Fruit fly (Drosophila melanogaster): ENCODE measurements around the gene cas.

The cas gene

DNA sequence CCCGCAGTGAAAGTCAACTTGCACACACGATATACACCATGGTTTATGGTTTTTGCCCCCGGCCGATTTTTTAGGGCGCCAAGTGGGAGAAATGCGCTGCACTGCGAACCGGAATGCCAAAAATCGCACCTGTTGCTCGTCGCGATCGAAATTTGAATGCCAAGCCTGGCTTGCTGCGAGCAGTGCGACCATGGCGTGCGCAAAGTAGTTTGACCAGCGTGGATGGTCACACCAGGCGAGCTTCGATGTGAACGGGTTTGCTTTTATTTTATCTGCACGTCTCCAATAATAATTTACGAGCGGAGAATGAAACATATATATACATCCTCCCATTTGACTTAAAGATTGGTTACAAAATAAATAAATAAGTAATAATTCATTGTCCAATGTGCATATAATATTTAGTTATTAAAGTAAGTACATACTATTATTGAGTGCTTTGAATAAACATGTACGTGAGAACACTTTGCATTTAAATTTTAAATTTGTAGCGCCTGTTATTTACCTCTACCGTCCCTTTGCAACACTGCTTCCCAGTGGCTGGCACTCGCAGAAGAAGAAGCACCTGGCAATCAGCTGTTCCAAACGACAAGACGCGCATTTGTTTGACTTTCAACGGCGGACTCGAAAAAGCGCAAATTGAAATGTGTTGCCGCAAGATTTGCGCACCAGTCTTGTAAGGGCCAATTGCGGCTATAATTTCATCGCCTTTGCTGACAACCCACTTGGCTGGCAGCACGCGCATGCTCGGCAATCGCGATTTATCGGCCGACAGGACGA lies 31.1 kb downstream of the cas start, which contains the start of the genes Rab23 and plx (continued):
- TF ChIP-seq Pdp1 (GFP tag; optimal IDR thresholded peaks at IDR 0.05) (peak in 1 of 2 experiments; percentile 23), nerfin-2 (GFP tag; IDR thresholded peaks at IDR 0.05; ENCODE audit: partially characterized antibody) (no peak; the same call in 1 of the 2 replicates), CG10959 (GFP tag; IDR thresholded peaks at IDR 0.05) (no peak), vvl (GFP tag; IDR thresholded peaks at IDR 0.05) (peak; percentile 11; the same call in 1 of the 2 replicates), CG12769 (tag; optimal IDR thresholded peaks at IDR 0.05) (peak; percentile 2), exex (tag; optimal IDR thresholded peaks at IDR 0.05) (no peak), hb (GFP tag; IDR thresholded peaks at IDR 0.05; ENCODE audit: partially characterized antibody) (0 out of 3 replicates have a peak, but pooled peaks have one; percentile 16), bsh (GFP tag; optimal IDR thresholded peaks at IDR 0.05) (no peak), Xbp1 (GFP tag; optimal IDR thresholded peaks at IDR 0.05) (peak; percentile 36), CG15011 (GFP tag; optimal IDR thresholded peaks at IDR 0.05) (no peak), Ravus (GFP tag; IDR thresholded peaks at IDR 0.05) (no peak), Blimp-1 (GFP tag; optimal IDR thresholded peaks at IDR 0.05) (no peak), D (optimal IDR thresholded peaks at IDR 0.05) (no peak), D (GFP tag; optimal IDR thresholded peaks at IDR 0.05) (no peak), CG10462 (GFP tag; optimal IDR thresholded peaks at IDR 0.05) (no peak), Lhr (GFP tag; optimal IDR thresholded peaks at IDR 0.05) (peak; percentile 50), CrebB (tag; optimal IDR thresholded peaks at IDR 0.05) (no peak), CG12942 (GFP tag; optimal IDR thresholded peaks at IDR 0.05) (no peak), CG2875 (GFP tag; optimal IDR thresholded peaks at IDR 0.05) (no peak), CG7786 (GFP tag; optimal IDR thresholded peaks at IDR 0.05) (peak; percentile 1), CG15269 (tag; optimal IDR thresholded peaks at IDR 0.05) (no peak), E2f2 (GFP tag; IDR thresholded peaks at IDR 0.05) (peak; percentile 99), Nf-YA (GFP tag; IDR thresholded peaks at IDR 0.05) (no peak), CG13894 (tag; optimal IDR thresholded peaks at IDR 0.05) (no peak), CG8290 (GFP tag; optimal IDR thresholded peaks at IDR 0.05) (no peak), CG8290 (tag; optimal IDR thresholded peaks at IDR 0.05) (peak in 1 of 2 experiments; percentile 56), Med (GFP tag) (peak; percentile 59), CG11560 (tag; IDR thresholded peaks at IDR 0.05) (no peak), Myb (GFP tag; optimal IDR thresholded peaks at IDR 0.05) (peak; percentile 93), sna (GFP tag; IDR thresholded peaks at IDR 0.05; ENCODE audit: partially characterized antibody) (no peak), B-H1 (GFP tag; IDR thresholded peaks at IDR 0.05) (no peak), ATbp (GFP tag; optimal IDR thresholded peaks at IDR 0.05) (no peak), dm (GFP tag; optimal IDR thresholded peaks at IDR 0.05) (no peak), Hr78 (GFP tag; optimal IDR thresholded peaks at IDR 0.05) (no peak), sisA (GFP tag; IDR thresholded peaks at IDR 0.05) (no peak), CG11247 (GFP tag; IDR thresholded peaks at IDR 0.05) (no peak), CG3847 (GFP tag; IDR thresholded peaks at IDR 0.05) (peak; percentile 79), CG7839 (tag; optimal IDR thresholded peaks at IDR 0.05) (no peak), CG8359 (GFP tag; optimal IDR thresholded peaks at IDR 0.05; ENCODE audit: borderline replicate concordance) (no peak), cato (GFP tag; optimal IDR thresholded peaks at IDR 0.05; ENCODE audit: borderline replicate concordance) (no peak), CG31224 (GFP tag; IDR thresholded peaks at IDR 0.05) (no peak), bcd (GFP tag; optimal IDR thresholded peaks at IDR 0.05) (peak; percentile 13), CG15073 (GFP tag; optimal IDR thresholded peaks at IDR 0.05) (no peak), CG17802 (tag; optimal IDR thresholded peaks at IDR 0.05) (peak; percentile 85), Stat92E (GFP tag; optimal IDR thresholded peaks at IDR 0.05) (no peak), CG8089 (GFP tag; optimal IDR thresholded peaks at IDR 0.05) (no peak), Oli (tag; optimal IDR thresholded peaks at IDR 0.05) (no peak), CG12391 (tag; optimal IDR thresholded peaks at IDR 0.05) (peak; percentile 40)

All from whole organism, embryonic.